Worm (Caenorhabditis elegans): ENCODE results near the gene citk-2.

Gene citk-2

ce11 chrII:4955353-4955752 lies 44.0 kb upstream of the citk-2 start, which contains the start of gene pbs-3 (continued):
- TF ChIP-seq C34B4.2 (tag; optimal IDR thresholded peaks at IDR 0.05) (no peak), ceh-90 (tag; optimal IDR thresholded peaks at IDR 0.05) (no peak), grh-1 (GFP tag; IDR thresholded peaks at IDR 0.05) (no peak), mep-1 (tag; optimal IDR thresholded peaks at IDR 0.05) (no peak), ztf-11 (tag; optimal IDR thresholded peaks at IDR 0.05) (peak in 1 of 2 experiments; percentile 57), C16A3.4 (tag; optimal IDR thresholded peaks at IDR 0.05) (peak; percentile 86), nhr-11 (tag; optimal IDR thresholded peaks at IDR 0.05) (no peak), hpl-2 (GFP tag; optimal IDR thresholded peaks at IDR 0.05) (peak; percentile 19), tbx-2 (tag; optimal IDR thresholded peaks at IDR 0.05) (peak; percentile 39), vab-15 (tag; optimal IDR thresholded peaks at IDR 0.05) (peak; percentile 61), ceh-8 (GFP tag; optimal IDR thresholded peaks at IDR 0.05) (no peak), jun-1 (tag; optimal IDR thresholded peaks at IDR 0.05) (peak; percentile 2), fkh-8 (tag; optimal IDR thresholded peaks at IDR 0.05) (peak; percentile 65), zag-1 (tag; optimal IDR thresholded peaks at IDR 0.05) (no peak), nhr-90 (tag; optimal IDR thresholded peaks at IDR 0.05; ENCODE audit: poor library complexity) (peak; percentile 49), ama-1 (optimal IDR thresholded peaks at IDR 0.05) (peak; percentile 32), lin-14 (GFP tag; optimal IDR thresholded peaks at IDR 0.05) (peak; percentile 53), isw-1 (GFP tag; IDR thresholded peaks at IDR 0.05) (peak; percentile 17), nhr-85 (tag) (no peak), ceh-82 (tag; optimal IDR thresholded peaks at IDR 0.05) (peak; percentile 44 to 79 (median 72)), elt-2 (tag; optimal IDR thresholded peaks at IDR 0.05) (peak; percentile 46), lir-3 (tag; optimal IDR thresholded peaks at IDR 0.05; ENCODE audit: poor library complexity) (peak; percentile 55), C04F5.9 (tag; optimal IDR thresholded peaks at IDR 0.05) (no peak), dpl-1 (GFP tag; optimal IDR thresholded peaks at IDR 0.05) (peak; percentile 63 to 76 (median 68))

DNA sequence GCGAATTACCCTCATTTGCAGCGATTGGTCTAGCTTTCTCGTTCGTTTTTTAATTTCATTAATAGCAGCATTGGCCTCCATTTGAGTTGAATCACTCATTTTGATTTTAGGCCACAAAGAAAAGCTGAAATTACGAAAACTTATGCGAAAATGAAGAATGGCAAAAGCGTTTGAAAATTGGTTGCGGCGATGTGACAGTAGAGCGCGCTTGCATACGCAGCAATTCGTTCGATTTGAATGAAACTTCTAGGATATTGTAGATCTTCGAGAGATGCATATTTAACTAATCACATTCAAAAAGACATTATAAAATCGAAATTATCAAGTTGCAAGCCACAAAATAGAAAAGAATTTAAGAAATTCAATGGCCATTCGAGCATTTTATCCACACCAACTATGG lies 39.6 kb upstream of the citk-2 start, which contains the start of gene ulp-2:
ulp-2 (minus strand) TSS at position 158 of the 400 bp plus-strand sequence.
- TF ChIP-seq lsy-2 (tag; optimal IDR thresholded peaks at IDR 0.05), result peak; percentile 12 to 46
- TF ChIP-seq lin-14 (GFP tag; optimal IDR thresholded peaks at IDR 0.05), result peak; percentile 22
- TF ChIP-seq snu-23 (GFP tag; optimal IDR thresholded peaks at IDR 0.05), result peak; percentile 12
- peak; percentile 40 to 51 for TF ChIP-seq efl-1 (optimal IDR thresholded peaks at IDR 0.05)
- peak; percentile 51 to 55 for TF ChIP-seq efl-1 (GFP tag; optimal IDR thresholded peaks at IDR 0.05 in 1 of 2)
- no peak for TF ChIP-seq nhr-28 (tag; optimal IDR thresholded peaks at IDR 0.05)
- TF ChIP-seq irx-1 (tag; optimal IDR thresholded peaks at IDR 0.05), result no peak
- TF ChIP-seq lin-35 (GFP tag; optimal IDR thresholded peaks at IDR 0.05), result peak; percentile 28 to 71
- peak in 2 of 3 experiments; percentile 46 to 67 for TF ChIP-seq dpl-1 (GFP tag; optimal IDR thresholded peaks at IDR 0.05)
- peak; percentile 40 for TF ChIP-seq mep-1 (tag; optimal IDR thresholded peaks at IDR 0.05)
- TF ChIP-seq elt-3 (tag; optimal IDR thresholded peaks at IDR 0.05), result no peak
- peak; percentile 7 for TF ChIP-seq blmp-1 (tag; optimal IDR thresholded peaks at IDR 0.05)
- TF ChIP-seq lin-15B (tag; optimal IDR thresholded peaks at IDR 0.05), result peak; percentile 37
- TF ChIP-seq rnt-1 (tag; optimal IDR thresholded peaks at IDR 0.05), result peak; percentile 13

ce11 chrII:4960690-4961089 lies 38.6 kb upstream of the citk-2 start:
- no peak for TF ChIP-seq F16B12.6 (tag; optimal IDR thresholded peaks at IDR 0.05)
- no peak for TF ChIP-seq swsn-7 (tag; optimal IDR thresholded peaks at IDR 0.05)
- TF ChIP-seq C34B4.2 (tag; optimal IDR thresholded peaks at IDR 0.05), result no peak
- TF ChIP-seq ceh-90 (tag; optimal IDR thresholded peaks at IDR 0.05), result no peak
- TF ChIP-seq tbx-2 (tag; optimal IDR thresholded peaks at IDR 0.05), result no peak
- TF ChIP-seq lin-15B (tag; optimal IDR thresholded peaks at IDR 0.05), result no peak
- no peak for TF ChIP-seq alr-1 (tag; optimal IDR thresholded peaks at IDR 0.05; ENCODE audit: borderline replicate concordance)
- no peak for TF ChIP-seq nhr-90 (tag; optimal IDR thresholded peaks at IDR 0.05; ENCODE audit: poor library complexity)
- TF ChIP-seq unc-130 (tag; optimal IDR thresholded peaks at IDR 0.05), result no peak
- TF ChIP-seq zip-4 (GFP tag; optimal IDR thresholded peaks at IDR 0.05), result no peak
- TF ChIP-seq hlh-4 (tag; optimal IDR thresholded peaks at IDR 0.05), result no peak
- no peak for TF ChIP-seq efl-1 (optimal IDR thresholded peaks at IDR 0.05)
- TF ChIP-seq efl-1 (GFP tag; optimal IDR thresholded peaks at IDR 0.05 in 1 of 2), result no peak
- TF ChIP-seq ztf-11 (tag; optimal IDR thresholded peaks at IDR 0.05), result no peak
- no peak for TF ChIP-seq C04F5.9 (tag; optimal IDR thresholded peaks at IDR 0.05)
- TF ChIP-seq rnt-1 (tag; optimal IDR thresholded peaks at IDR 0.05), result no peak
- no peak for TF ChIP-seq nhr-71 (tag; optimal IDR thresholded peaks at IDR 0.05)
- TF ChIP-seq pqm-1 (tag; optimal IDR thresholded peaks at IDR 0.05), result no peak
- TF ChIP-seq irx-1 (tag; optimal IDR thresholded peaks at IDR 0.05), result no peak
- no peak for TF ChIP-seq sox-4 (tag; optimal IDR thresholded peaks at IDR 0.05)
- no peak for TF ChIP-seq vab-15 (tag; optimal IDR thresholded peaks at IDR 0.05)
- TF ChIP-seq tlp-1 (tag; optimal IDR thresholded peaks at IDR 0.05), result no peak
- TF ChIP-seq pag-3 (tag; optimal IDR thresholded peaks at IDR 0.05; ENCODE audit: borderline replicate concordance, insufficient read depth), result no peak
- no peak for TF ChIP-seq ceh-88 (GFP tag; IDR thresholded peaks at IDR 0.05)
- no peak for TF ChIP-seq nhr-19 (GFP tag; conservative IDR thresholded peaks at IDR 0.05)
